Worm (Caenorhabditis elegans): ENCODE data around the gene F48E8.8.

F48E8.8 gene

DNA sequence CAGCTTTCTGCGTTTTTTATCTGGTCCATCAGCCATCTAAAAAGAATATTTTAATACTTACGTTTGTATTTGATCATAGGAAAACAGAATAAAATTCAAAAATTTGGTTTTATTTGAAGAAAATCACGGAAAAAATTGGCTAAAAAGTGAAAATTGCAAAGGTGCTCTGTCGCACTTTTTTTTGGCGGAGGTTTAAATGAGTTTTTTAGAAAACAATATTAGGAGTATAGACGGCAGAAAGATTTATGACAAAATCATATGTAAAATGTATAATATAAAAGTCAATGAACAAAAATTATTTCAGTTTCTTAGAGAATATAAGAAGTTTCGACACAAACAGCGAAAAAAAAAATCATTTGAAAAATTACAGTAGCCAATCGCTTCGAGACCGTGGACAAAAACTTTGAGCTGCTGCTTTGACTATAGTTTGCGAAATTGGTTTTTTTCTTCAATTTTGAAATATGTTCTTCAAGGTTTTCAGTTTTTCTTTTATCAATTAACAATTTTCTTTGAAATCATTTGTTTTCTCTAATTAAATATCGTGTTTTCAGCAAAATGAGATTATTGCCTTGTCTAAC is 34.2 kb upstream of the F48E8.8 start, which contains the start of the genes R02F2.7 and R02F2.4:
R02F2.7 (minus strand) TSS at position 36 of the 578 bp plus-strand sequence.
R02F2.4 (plus strand) TSS at position 552 of the 578 bp plus-strand sequence.
- TF ChIP-seq zip-5 (tag; optimal IDR thresholded peaks at IDR 0.05) = no peak
- no peak for TF ChIP-seq hlh-15 (tag; optimal IDR thresholded peaks at IDR 0.05)
- TF ChIP-seq ceh-31 (tag; optimal IDR thresholded peaks at IDR 0.05) = no peak
- TF ChIP-seq pros-1 (tag; optimal IDR thresholded peaks at IDR 0.05) = no peak
- no peak for TF ChIP-seq ceh-19 (GFP tag; optimal IDR thresholded peaks at IDR 0.05)
- TF ChIP-seq tbx-7 (tag; optimal IDR thresholded peaks at IDR 0.05) = no peak
- no peak for TF ChIP-seq ceh-9 (tag; optimal IDR thresholded peaks at IDR 0.05)
- no peak for TF ChIP-seq sox-4 (tag; optimal IDR thresholded peaks at IDR 0.05)
- TF ChIP-seq fkh-10 (GFP tag; optimal IDR thresholded peaks at IDR 0.05) = no peak
- TF ChIP-seq unc-42 (tag; optimal IDR thresholded peaks at IDR 0.05) = no peak
- no peak for TF ChIP-seq Y22D7AL.16 (tag; optimal IDR thresholded peaks at IDR 0.05)
- no peak for TF ChIP-seq ceh-30 (tag; optimal IDR thresholded peaks at IDR 0.05)
- no peak for TF ChIP-seq C38D4.7 (GFP tag; optimal IDR thresholded peaks at IDR 0.05)
- TF ChIP-seq nhr-11 (tag; optimal IDR thresholded peaks at IDR 0.05) = no peak
- TF ChIP-seq pax-1 (tag; optimal IDR thresholded peaks at IDR 0.05) = no peak
- no peak for TF ChIP-seq lin-11 (tag; optimal IDR thresholded peaks at IDR 0.05)
- TF ChIP-seq fax-1 (tag; optimal IDR thresholded peaks at IDR 0.05) = no peak
- TF ChIP-seq hlh-6 (tag; optimal IDR thresholded peaks at IDR 0.05) = no peak
- TF ChIP-seq rnt-1 (tag; optimal IDR thresholded peaks at IDR 0.05) = no peak

- TF ChIP-seq fax-1 (tag; optimal IDR thresholded peaks at IDR 0.05) (no peak), npax-4 (tag; optimal IDR thresholded peaks at IDR 0.05) (no peak), ceh-9 (tag; optimal IDR thresholded peaks at IDR 0.05) (no peak), unc-3 (GFP tag; conservative IDR thresholded peaks at IDR 0.05) (no peak), unc-3 (tag; optimal IDR thresholded peaks at IDR 0.05) (no peak), hlh-13 (GFP tag; optimal IDR thresholded peaks at IDR 0.05) (no peak), ceh-48 (tag; optimal IDR thresholded peaks at IDR 0.05) (no peak), pha-2 (tag; optimal IDR thresholded peaks at IDR 0.05) (no peak), T23F11.4 (GFP tag; optimal IDR thresholded peaks at IDR 0.05) (no peak), ceh-24 (tag; optimal IDR thresholded peaks at IDR 0.05) (no peak), dmd-4 (tag; optimal IDR thresholded peaks at IDR 0.05; ENCODE audit: borderline replicate concordance) (no peak), nhr-232 (tag; optimal IDR thresholded peaks at IDR 0.05) (no peak), ama-1 (optimal IDR thresholded peaks at IDR 0.05) (no peak), lin-11 (tag; optimal IDR thresholded peaks at IDR 0.05) (no peak), unc-86 (tag; optimal IDR thresholded peaks at IDR 0.05) (no peak), K02D7.2 (tag; optimal IDR thresholded peaks at IDR 0.05) (no peak)
Measured at ce11 chrIII:5479493-5480167, 30.0 kb upstream of the F48E8.8 start.

DNA sequence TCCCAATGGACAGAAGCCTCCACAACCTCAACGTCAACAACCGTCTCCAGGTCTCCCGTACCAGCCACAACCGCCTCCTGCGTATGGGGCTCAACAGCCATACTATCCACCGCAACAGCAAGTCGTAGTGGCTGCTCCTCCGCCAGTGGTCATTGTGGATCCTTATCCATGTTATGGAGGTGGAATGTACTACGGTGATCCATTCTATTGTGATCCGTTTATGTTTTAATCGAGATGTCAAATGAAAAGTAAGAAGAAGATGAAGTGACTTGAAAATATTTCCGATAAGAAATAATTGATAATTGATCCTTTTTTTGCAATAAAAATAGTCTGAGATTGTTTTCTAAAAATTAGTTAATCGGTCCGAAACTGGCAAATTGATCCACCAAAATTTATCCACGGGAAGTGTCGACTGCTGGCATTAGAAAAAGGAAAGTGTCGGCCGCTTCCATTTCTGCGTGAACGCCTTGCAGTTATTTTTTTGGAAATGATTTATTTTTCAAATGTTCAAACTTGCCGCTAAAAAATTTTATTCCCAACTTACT is 29.3 kb upstream of the F48E8.8 start, which contains the start of the genes R02F2.6 and R02F2.5:
R02F2.6 (minus strand) TSS at position 101 of the 545 bp plus-strand sequence.
R02F2.5 (plus strand) TSS at position 495 of the 545 bp plus-strand sequence.
- no peak for TF ChIP-seq madf-2 (tag; optimal IDR thresholded peaks at IDR 0.05)

ce11 chrIII:5478011-5478410 is 28.4 kb upstream of the F48E8.8 start, which contains the start of gene R02F2.10:
Gene R02F2.10 (plus strand): TSS chrIII:5478311.
- TF ChIP-seq C38D4.7 (GFP tag; optimal IDR thresholded peaks at IDR 0.05) = no peak
- TF ChIP-seq fax-1 (tag; optimal IDR thresholded peaks at IDR 0.05) = no peak
- no peak for TF ChIP-seq zip-5 (tag; optimal IDR thresholded peaks at IDR 0.05)
- TF ChIP-seq Y22D7AL.16 (tag; optimal IDR thresholded peaks at IDR 0.05) = no peak
- no peak for TF ChIP-seq pros-1 (tag; optimal IDR thresholded peaks at IDR 0.05)
- TF ChIP-seq lim-6 (tag; optimal IDR thresholded peaks at IDR 0.05) = no peak
- no peak for TF ChIP-seq pqm-1 (tag; optimal IDR thresholded peaks at IDR 0.05)

Data from whole organism, late embryonic.